Fruit fly (Drosophila melanogaster) whole organism, embryonic: ENCODE measurements around the gene Tailor.
A peak's percentile ranks its signal among the peaks of the same experiment; 100 is the strongest.

Experiments
- C15 ChIP-seq: fragments of 200-800 bp; sonication (Bioruptor generic); IDR thresholded peaks from 3 replicates; pipeline ENCODE4 v1.3.6; 2022; ENCODE audit warnings: missing biosample characterization, missing genetic modification characterization
- CG11247 ChIP-seq: fragments of 200-800 bp; sonication (Bioruptor generic); IDR thresholded peaks from 2 replicates; pipeline ENCODE4 v1.3.6; 2022; ENCODE audit warnings: missing biosample characterization, missing genetic modification characterization
- CG12769 ChIP-seq: fragments of 200-800 bp; sonication (Bioruptor generic); optimal IDR thresholded peaks from 2 replicates; lab custom pipeline; 2019; ENCODE audit warnings: missing biosample characterization, mild to moderate bottlenecking, missing genetic modification characterization, moderate library complexity
- CG14050 ChIP-seq: fragments of 200-800 bp; sonication (Bioruptor generic); IDR thresholded peaks from 3 replicates; pipeline ENCODE4 v1.3.6; 2022; ENCODE audit warnings: missing biosample characterization, missing genetic modification characterization
- CG16779 ChIP-seq: fragments of 200-800 bp; sonication (Bioruptor generic); IDR thresholded peaks from 2 replicates; pipeline ENCODE4 v1.3.6; 2022; ENCODE audit warnings: missing biosample characterization, missing genetic modification characterization
- CG16813 ChIP-seq: fragments of 200-800 bp; sonication (Bioruptor generic); IDR thresholded peaks from 3 replicates; pipeline ENCODE4 v1.3.6; 2022; ENCODE audit warnings: missing biosample characterization, missing genetic modification characterization; ENCODE audit not compliant: partially characterized antibody
- CG16863 ChIP-seq: fragments of 200-800 bp; sonication (Bioruptor generic); optimal IDR thresholded peaks from 3 replicates; lab custom pipeline; 2016; ENCODE audit warnings: missing biosample characterization, missing genetic modification characterization
- CG17361 ChIP-seq: fragments of 200-800 bp; sonication (Bioruptor generic); IDR thresholded peaks from 3 replicates; pipeline ENCODE4 v1.3.6; 2022; ENCODE audit warnings: missing biosample characterization, missing genetic modification characterization
- CG17385 ChIP-seq: fragments of 200-800 bp; sonication (Bioruptor generic); optimal IDR thresholded peaks from 3 replicates; lab custom pipeline; 2018; ENCODE audit warnings: missing biosample characterization, mild to moderate bottlenecking, missing genetic modification characterization
- CG18476 ChIP-seq: fragments of 200-800 bp; sonication (Bioruptor generic); optimal IDR thresholded peaks from 2 replicates; lab custom pipeline; 2016; ENCODE audit warnings: missing biosample characterization, mild to moderate bottlenecking, missing genetic modification characterization
- CG18764 ChIP-seq: fragments of 200-800 bp; sonication (Bioruptor generic); optimal IDR thresholded peaks from 3 replicates; lab custom pipeline; 2016; ENCODE audit warnings: missing biosample characterization, missing genetic modification characterization
- CG2129 ChIP-seq: fragments of 200-800 bp; sonication (Bioruptor generic); IDR thresholded peaks from 2 replicates; pipeline ENCODE4 v1.3.6; 2022; ENCODE audit warnings: missing biosample characterization, missing genetic modification characterization; ENCODE audit not compliant: partially characterized antibody
- CG32532 ChIP-seq: fragments of 200-800 bp; sonication (Bioruptor generic); IDR thresholded peaks from 2 replicates; pipeline ENCODE4 v1.3.6; 2022; ENCODE audit warnings: missing biosample characterization, missing genetic modification characterization
- CG3838 ChIP-seq: fragments of 200-800 bp; sonication (Bioruptor generic); optimal IDR thresholded peaks from 3 replicates; lab custom pipeline; 2016; ENCODE audit warnings: missing biosample characterization, missing genetic modification characterization
- CG5245 ChIP-seq: fragments of 200-800 bp; sonication (Bioruptor generic); optimal IDR thresholded peaks from 3 replicates; lab custom pipeline; 2016; ENCODE audit warnings: missing biosample characterization, missing genetic modification characterization
- CG6791 ChIP-seq: fragments of 200-800 bp; sonication (Bioruptor generic); IDR thresholded peaks from 3 replicates; pipeline ENCODE4 v1.3.6; 2022; ENCODE audit warnings: missing biosample characterization, missing genetic modification characterization; ENCODE audit not compliant: partially characterized antibody
- D19A ChIP-seq: fragments of 200-800 bp; optimal IDR thresholded peaks from 3 replicates; lab custom pipeline; 2019; ENCODE audit warnings: missing biosample characterization, mild to moderate bottlenecking, missing genetic modification characterization, moderate library complexity
- Dfd ChIP-seq, 2 experiments: fragments of >200 bp; optimal IDR thresholded peaks; 2 replicates each; lab custom pipeline; 2017; ENCODE audit warnings: missing biosample characterization in 2 of 2, missing genetic modification characterization in 2 of 2
- E2f1 ChIP-seq: fragments of 200-800 bp; sonication (Bioruptor generic); IDR thresholded peaks from 2 replicates; pipeline ENCODE4 v1.3.6; 2022; ENCODE audit warnings: missing biosample characterization, missing genetic modification characterization
- Gsc ChIP-seq: fragments of 200-800 bp; sonication (Bioruptor generic); IDR thresholded peaks from 2 replicates; pipeline ENCODE4 v1.3.6; 2022; ENCODE audit warnings: missing biosample characterization, missing genetic modification characterization
- HLH3B ChIP-seq: fragments of 200-800 bp; sonication (Bioruptor generic); IDR thresholded peaks from 2 replicates; pipeline ENCODE4 v1.3.6; 2022; ENCODE audit warnings: missing biosample characterization, missing genetic modification characterization
- HLH4C ChIP-seq: fragments of 200-800 bp; sonication (Bioruptor generic); IDR thresholded peaks from 3 replicates; pipeline ENCODE4 v1.3.6; 2022; ENCODE audit warnings: missing biosample characterization, missing genetic modification characterization; ENCODE audit not compliant: partially characterized antibody
- HmgD ChIP-seq: fragments of 200-800 bp; sonication (Bioruptor generic); optimal IDR thresholded peaks from 3 replicates; lab custom pipeline; 2016; ENCODE audit warnings: missing biosample characterization, missing genetic modification characterization
- Lim3 ChIP-seq: fragments of 200-800 bp; sonication (Bioruptor generic); IDR thresholded peaks from 2 replicates; pipeline ENCODE4 v1.3.6; 2022; ENCODE audit warnings: missing biosample characterization, missing genetic modification characterization
- Nf-YC ChIP-seq: fragments of 200-800 bp; optimal IDR thresholded peaks from 3 replicates; lab custom pipeline; 2019; ENCODE audit warnings: missing biosample characterization, mild to moderate bottlenecking, missing genetic modification characterization, moderate library complexity
- TFAM ChIP-seq: fragments of 200-800 bp; sonication (Bioruptor generic); optimal IDR thresholded peaks from 2 replicates; lab custom pipeline; 2017; ENCODE audit warnings: missing biosample characterization, missing genetic modification characterization, inconsistent platforms
- Xrp1 ChIP-seq: fragments of 200-800 bp; sonication (Bioruptor generic); IDR thresholded peaks from 2 replicates; pipeline ENCODE4 v1.3.6; 2022; ENCODE audit warnings: missing biosample characterization, missing genetic modification characterization
- ab ChIP-seq: fragments of 200-800 bp; sonication (Bioruptor generic); optimal IDR thresholded peaks from 2 replicates; lab custom pipeline; 2016; ENCODE audit warnings: missing biosample characterization, missing genetic modification characterization
- amos ChIP-seq: fragments of 200-800 bp; sonication (Bioruptor generic); IDR thresholded peaks from 2 replicates; pipeline ENCODE4 v1.3.6; 2022; ENCODE audit warnings: missing biosample characterization, missing genetic modification characterization; ENCODE audit not compliant: partially characterized antibody
- ash1 ChIP-seq: fragments of 200-800 bp; sonication (Bioruptor generic); optimal IDR thresholded peaks from 2 replicates; lab custom pipeline; 2018; ENCODE audit warnings: missing biosample characterization, mild to moderate bottlenecking, missing genetic modification characterization
- ato ChIP-seq: fragments of 200-800 bp; sonication (Bioruptor generic); IDR thresholded peaks from 2 replicates; pipeline ENCODE4 v1.3.6; 2022; ENCODE audit warnings: missing biosample characterization, missing genetic modification characterization; ENCODE audit not compliant: partially characterized antibody
- bowl ChIP-seq: fragments of 200-800 bp; sonication (Bioruptor generic); IDR thresholded peaks from 2 replicates; pipeline ENCODE4 v1.3.6; 2022; ENCODE audit warnings: missing biosample characterization, missing genetic modification characterization
- dimm ChIP-seq: fragments of 200-800 bp; sonication (Bioruptor generic); IDR thresholded peaks from 2 replicates; pipeline ENCODE4 v1.3.6; 2022; ENCODE audit warnings: missing biosample characterization, missing genetic modification characterization
- disco-r ChIP-seq: fragments of 200-800 bp; sonication (Bioruptor generic); optimal IDR thresholded peaks from 2 replicates; lab custom pipeline; 2016; ENCODE audit warnings: missing biosample characterization, missing genetic modification characterization
- gfzf ChIP-seq: fragments of 200-800 bp; sonication (Bioruptor generic); optimal IDR thresholded peaks from 2 replicates; lab custom pipeline; 2016; ENCODE audit warnings: missing biosample characterization, mild to moderate bottlenecking, missing genetic modification characterization, moderate library complexity
- mirr ChIP-seq: fragments of 200-800 bp; sonication (Bioruptor generic); optimal IDR thresholded peaks from 3 replicates; lab custom pipeline; 2018; ENCODE audit warnings: missing biosample characterization, mild to moderate bottlenecking, missing genetic modification characterization
- pan ChIP-seq, 4 experiments: fragments of >200 bp in 3 of 4; fragments of 200-800 bp in 1 of 4; sonication (Bioruptor generic) in 1 of 4; optimal IDR thresholded peaks in 3 of 4; IDR thresholded peaks in 1 of 4; 2 replicates each; pipeline versions ENCODE4 v1.3.6 to Lab custom; 2017 to 2022; ENCODE audit warnings: missing biosample characterization in 2 of 4, missing genetic modification characterization in 2 of 4, mixed read lengths in 1 of 4
- pzg ChIP-seq: fragments of 200-800 bp; sonication (Bioruptor generic); optimal IDR thresholded peaks from 3 replicates; lab custom pipeline; 2018; ENCODE audit warnings: missing biosample characterization, mild to moderate bottlenecking, missing genetic modification characterization, moderate library complexity
- repo ChIP-seq: fragments of 200-800 bp; sonication (Bioruptor generic); optimal IDR thresholded peaks from 2 replicates; lab custom pipeline; 2016; ENCODE audit warnings: missing biosample characterization, missing genetic modification characterization
- run ChIP-seq: fragments of 200-800 bp; sonication (Bioruptor generic); optimal IDR thresholded peaks from 3 replicates; lab custom pipeline; 2018; ENCODE audit warnings: missing biosample characterization, mild to moderate bottlenecking, missing genetic modification characterization
- sc ChIP-seq, 3 experiments: fragments of >200 bp in 2 of 3; fragments of 200-800 bp in 1 of 3; sonication (Bioruptor generic) in 1 of 3; optimal IDR thresholded peaks; 2 replicates in 2 of 3; 3 replicates in 1 of 3; lab custom pipeline; 2017; ENCODE audit warnings: mild to moderate bottlenecking in 1 of 3, missing biosample characterization in 1 of 3, missing genetic modification characterization in 1 of 3, missing genetic modification reagents in 1 of 3
- sd ChIP-seq: fragments of 200-800 bp; sonication (Bioruptor generic); optimal IDR thresholded peaks from 3 replicates; lab custom pipeline; 2018; ENCODE audit warnings: missing biosample characterization, mild to moderate bottlenecking, missing genetic modification characterization, moderate library complexity
- sens-2 ChIP-seq: fragments of 200-800 bp; sonication (Bioruptor generic); IDR thresholded peaks from 2 replicates; pipeline ENCODE4 v1.3.6; 2022; ENCODE audit warnings: missing biosample characterization, missing genetic modification characterization
- tna ChIP-seq: fragments of 200-800 bp; sonication (Bioruptor generic); IDR thresholded peaks from 2 replicates; pipeline ENCODE4 v1.3.6; 2022; ENCODE audit warnings: missing biosample characterization, missing genetic modification characterization; ENCODE audit not compliant: partially characterized antibody
- trem ChIP-seq: fragments of 200-800 bp; optimal IDR thresholded peaks from 3 replicates; lab custom pipeline; 2019; ENCODE audit warnings: missing biosample characterization, mild to moderate bottlenecking, missing genetic modification characterization, moderate library complexity
- ttk ChIP-seq: fragments of 200-800 bp; sonication (Bioruptor generic); IDR thresholded peaks from 2 replicates; pipeline ENCODE4 v2.1.2; 2022; ENCODE audit warnings: missing biosample characterization, missing genetic modification characterization
- unpg ChIP-seq: fragments of 200-800 bp; sonication (Bioruptor generic); optimal IDR thresholded peaks from 3 replicates; lab custom pipeline; 2018; ENCODE audit warnings: missing biosample characterization, mild to moderate bottlenecking, missing genetic modification characterization, moderate library complexity
- zen2 ChIP-seq: fragments of 200-800 bp; sonication (Bioruptor generic); IDR thresholded peaks from 3 replicates; pipeline ENCODE4 v1.3.6; 2022; ENCODE audit warnings: missing biosample characterization, missing genetic modification characterization; ENCODE audit not compliant: partially characterized antibody
- zfh2 ChIP-seq: fragments of 200-800 bp; sonication (Bioruptor generic); optimal IDR thresholded peaks from 2 replicates; lab custom pipeline; 2016; ENCODE audit warnings: missing biosample characterization, missing genetic modification characterization

Gene Tailor

dm6 chr3R:7108589-7109312, 22.9 kb upstream of the Tailor start (continued):
- TF ChIP-seq sc (optimal IDR thresholded peaks at IDR 0.05; lab: Kevin White, UChicago) (no peak), sc (GFP tag; optimal IDR thresholded peaks at IDR 0.05; lab: Kevin White, UChicago) (peak; percentile 96), bowl (no peak), D19A (tag; lab: Kevin White, UChicago) (peak; percentile 96), CG16779 (GFP tag; lab: Robert Waterston, UW) (no peak), CG17385 (GFP tag; lab: Kevin White, UChicago) (peak; percentile 93), CG32532 (no peak), HmgD (GFP tag; lab: Kevin White, UChicago) (peak; percentile 33), CG18764 (GFP tag; lab: Kevin White, UChicago) (peak; percentile 95), repo (GFP tag; lab: Kevin White, UChicago) (peak; percentile 82), pzg (GFP tag; lab: Kevin White, UChicago) (no peak), CG12769 (tag; lab: Kevin White, UChicago) (peak; percentile 78), pan (optimal IDR thresholded peaks at IDR 0.05; lab: Kevin White, UChicago) (no peak), pan (GFP tag; optimal IDR thresholded peaks at IDR 0.05 in 1 of 2, IDR thresholded peaks at IDR 0.05 in 1 of 2) (no peak), CG14050 (GFP tag; lab: Robert Waterston, UW) (no peak), dimm (no peak), tna (no peak), CG5245 (GFP tag; lab: Kevin White, UChicago) (peak; percentile 93), CG16813 (no peak), Nf-YC (peak; percentile 65), zfh2 (GFP tag; lab: Kevin White, UChicago) (no peak), CG11247 (GFP tag; lab: Robert Waterston, UW) (no peak), sd (tag; lab: Kevin White, UChicago) (peak; percentile 69), E2f1 (GFP tag; lab: Robert Waterston, UW) (no peak), amos (GFP tag; lab: Robert Waterston, UW) (no peak), CG3838 (peak; percentile 86), ash1 (GFP tag; lab: Kevin White, UChicago) (no peak), ttk (GFP tag; lab: Robert Waterston, UW) (no peak), trem (peak; percentile 96), sens-2 (GFP tag; lab: Robert Waterston, UW) (no peak), Gsc (GFP tag; lab: Robert Waterston, UW) (no peak), disco-r (GFP tag; lab: Kevin White, UChicago) (peak; percentile 64), Xrp1 (GFP tag; lab: Robert Waterston, UW) (no peak), CG16863 (GFP tag; lab: Kevin White, UChicago) (peak; percentile 91), Lim3 (GFP tag; lab: Robert Waterston, UW) (no peak), ab (peak; percentile 74), HLH3B (GFP tag; lab: Robert Waterston, UW) (no peak), HLH4C (GFP tag; lab: Robert Waterston, UW) (no peak), CG2129 (GFP tag; lab: Robert Waterston, UW) (no peak), run (peak; percentile 82), zen2 (GFP tag; lab: Robert Waterston, UW) (no peak), ato (no peak), gfzf (GFP tag; lab: Kevin White, UChicago) (no peak), Dfd (GFP tag; optimal IDR thresholded peaks at IDR 0.05; lab: Kevin White, UChicago) (no peak), mirr (GFP tag; lab: Kevin White, UChicago) (no peak), CG18476 (GFP tag; lab: Kevin White, UChicago) (peak; percentile 91), CG17361 (GFP tag; lab: Robert Waterston, UW) (no peak), CG6791 (GFP tag; lab: Robert Waterston, UW) (no peak), TFAM (GFP tag; lab: Kevin White, UChicago) (peak; percentile 89), unpg (peak; percentile 96), C15 (GFP tag; lab: Robert Waterston, UW) (no peak)
